Worm (Caenorhabditis elegans): Measurements from ENCODE around the gene M88.4.

The M88.4 gene

ce11 chrIII:4593098-4593697 lies 44.4 kb downstream of the M88.4 start, which contains the start of gene erh-2:
Gene erh-2 (plus strand): TSS chrIII:4593231.
- TF ChIP-seq jun-1 (tag; optimal IDR thresholded peaks at IDR 0.05): no peak
- TF ChIP-seq unc-62 (GFP tag; optimal IDR thresholded peaks at IDR 0.05 in 1 of 2): peak in 1 of 2 experiments; percentile 74
- TF ChIP-seq unc-62 (tag; optimal IDR thresholded peaks at IDR 0.05): no peak
- TF ChIP-seq Y105C5A.15 (GFP tag; IDR thresholded peaks at IDR 0.05): 0 out of 2 replicates have a peak, but pooled peaks have one; percentile 29

ce11 chrIII:4594324-4594723 lies 45.5 kb downstream of the M88.4 start, which contains the start of gene apc-11:
Gene apc-11 (minus strand): TSS chrIII:4594424.
- no peak for TF ChIP-seq egl-27 (tag; optimal IDR thresholded peaks at IDR 0.05)
- TF ChIP-seq fos-1 (tag; optimal IDR thresholded peaks at IDR 0.05): no peak
- no peak for TF ChIP-seq nhr-42 (GFP tag; IDR thresholded peaks at IDR 0.05)

ce11 chrIII:4594762-4595523 lies 46.1 kb downstream of the M88.4 start:
- TF ChIP-seq hmg-1.1 (GFP tag; IDR thresholded peaks at IDR 0.05): 0 out of 2 replicates have a peak, but pooled peaks have one; percentile 14
- peak in 1 of 2 experiments; percentile 95 for TF ChIP-seq unc-62 (GFP tag; optimal IDR thresholded peaks at IDR 0.05 in 1 of 2)
- no peak for TF ChIP-seq unc-62 (tag; optimal IDR thresholded peaks at IDR 0.05)
- TF ChIP-seq snpc-1.2 (GFP tag; IDR thresholded peaks at IDR 0.05): no peak

- TF ChIP-seq mep-1 (tag; optimal IDR thresholded peaks at IDR 0.05) (no peak), lin-1 (GFP tag; IDR thresholded peaks at IDR 0.05) (no peak), lin-38 (GFP tag; IDR thresholded peaks at IDR 0.05) (peak; percentile 33; the same call in 1 of the 2 replicates), Y48G9A.11 (GFP tag; IDR thresholded peaks at IDR 0.05) (0 out of 2 replicates have a peak, but pooled peaks have one; percentile 51), zfp-3 (GFP tag; conservative IDR thresholded peaks at IDR 0.05) (no peak), dve-1 (tag; optimal IDR thresholded peaks at IDR 0.05; ENCODE audit: insufficient read depth) (no peak), egl-27 (tag; optimal IDR thresholded peaks at IDR 0.05) (no peak), nhr-111 (GFP tag; optimal IDR thresholded peaks at IDR 0.05) (no peak), hif-1 (tag; optimal IDR thresholded peaks at IDR 0.05) (no peak), mes-2 (tag; optimal IDR thresholded peaks at IDR 0.05; ENCODE audit: poor library complexity, severe bottlenecking) (peak; percentile 28), F49E8.2 (tag; optimal IDR thresholded peaks at IDR 0.05; ENCODE audit: borderline replicate concordance) (peak; percentile 6), nhr-10 (tag; optimal IDR thresholded peaks at IDR 0.05) (no peak), T20F7.1 (GFP tag; optimal IDR thresholded peaks at IDR 0.05) (no peak), hmg-1.1 (GFP tag; IDR thresholded peaks at IDR 0.05) (no peak), ctbp-1 (GFP tag; IDR thresholded peaks at IDR 0.05) (no peak), nhr-28 (tag; optimal IDR thresholded peaks at IDR 0.05) (no peak), Y105C5A.15 (GFP tag; IDR thresholded peaks at IDR 0.05) (no peak), zfp-2 (tag; optimal IDR thresholded peaks at IDR 0.05) (no peak), unc-130 (GFP tag; optimal IDR thresholded peaks at IDR 0.05) (no peak), sdz-12 (GFP tag; optimal IDR thresholded peaks at IDR 0.05) (no peak)
These were observed 47.0 kb downstream of the M88.4 start, which contains the start of gene asb-1 for ce11 chrIII:4595771-4596227. Gene asb-1 (minus strand): TSS chrIII:4595821.

- TF ChIP-seq mep-1 (tag; optimal IDR thresholded peaks at IDR 0.05): no peak
- peak; percentile 32 for TF ChIP-seq mxl-3 (GFP tag; optimal IDR thresholded peaks at IDR 0.05)
- peak in 1 of 2 experiments; percentile 9 for TF ChIP-seq daf-16 (GFP tag; optimal IDR thresholded peaks at IDR 0.05)
- TF ChIP-seq daf-16 (tag; optimal IDR thresholded peaks at IDR 0.05): no peak
- peak; percentile 73 for TF ChIP-seq aha-1 (tag)
- TF ChIP-seq hlh-11 (tag; optimal IDR thresholded peaks at IDR 0.05): peak; percentile 44
- TF ChIP-seq nhr-28 (tag; optimal IDR thresholded peaks at IDR 0.05): peak; percentile 57
- peak in 1 of 2 experiments; percentile 92 for TF ChIP-seq unc-62 (GFP tag; optimal IDR thresholded peaks at IDR 0.05 in 1 of 2)
- no peak for TF ChIP-seq unc-62 (tag; optimal IDR thresholded peaks at IDR 0.05)
- no peak for TF ChIP-seq Y75B8A.6 (GFP tag; IDR thresholded peaks at IDR 0.05)
- TF ChIP-seq nhr-11 (tag; optimal IDR thresholded peaks at IDR 0.05): peak; percentile 5
- TF ChIP-seq lsy-2 (tag; optimal IDR thresholded peaks at IDR 0.05): peak in 1 of 2 experiments; percentile 13
- no peak for TF ChIP-seq T26A8.4 (GFP tag; IDR thresholded peaks at IDR 0.05)
- TF ChIP-seq ceh-32 (tag; optimal IDR thresholded peaks at IDR 0.05; ENCODE audit: poor library complexity): no peak
These were observed 51.4 kb downstream of the M88.4 start, which contains the start of gene mab-21 for ce11 chrIII:4600139-4600762. Gene mab-21 (plus strand): TSS chrIII:4600753.

Data from whole organism, L4 larva.